Worm (Caenorhabditis elegans) whole organism, L4 larva: ENCODE results near the gene C25H3.10.
A peak's percentile ranks its signal among the peaks of the same experiment; 100 is the strongest.

Source experiments
- D1046.2 ChIP-seq: fragments of 200-800 bp; sonication (Bioruptor generic); IDR thresholded peaks from 2 replicates; pipeline ENCODE4 v1.3.6; 2022; ENCODE audit warnings: missing genetic modification characterization, missing compliant biosample characterization
- F10B5.3 ChIP-seq: sonication (generic microtip); optimal IDR thresholded peaks from 2 replicates; lab custom pipeline; 2016; ENCODE audit warnings: mild to moderate bottlenecking, missing genetic modification characterization, missing compliant biosample characterization
- F37D6.2 ChIP-seq: sonication (generic microtip); optimal IDR thresholded peaks from 2 replicates; lab custom pipeline; 2016; ENCODE audit warnings: mild to moderate bottlenecking, missing genetic modification characterization, missing compliant biosample characterization
- F49E8.2 ChIP-seq: sonication (generic microtip); optimal IDR thresholded peaks from 2 replicates; lab custom pipeline; 2016; ENCODE audit warnings: missing compliant biosample characterization, mild to moderate bottlenecking, missing genetic modification characterization, borderline replicate concordance
- T20F7.1 ChIP-seq: fragments of 200-800 bp; sonication (Bioruptor generic); optimal IDR thresholded peaks from 2 replicates; lab custom pipeline; 2018; ENCODE audit warnings: mild to moderate bottlenecking, missing genetic modification characterization, missing compliant biosample characterization
- Y48G9A.11 ChIP-seq: fragments of 200-800 bp; sonication (Bioruptor generic); IDR thresholded peaks from 2 replicates; pipeline ENCODE4 v1.3.6; 2022; ENCODE audit warnings: missing genetic modification reagents, missing genetic modification characterization, missing compliant biosample characterization
- Y5F2A.4 ChIP-seq: fragments of 200-800 bp; sonication (Bioruptor generic); optimal IDR thresholded peaks from 2 replicates; lab custom pipeline; 2018; ENCODE audit warnings: mild to moderate bottlenecking, missing genetic modification characterization, missing compliant biosample characterization
- Y75B8A.6 ChIP-seq: fragments of 200-800 bp; sonication (Bioruptor generic); IDR thresholded peaks from 2 replicates; pipeline ENCODE4 v1.3.6; 2022; ENCODE audit warnings: missing genetic modification reagents, missing genetic modification characterization, missing compliant biosample characterization
- ZK337.2 ChIP-seq: fragments of 200-800 bp; sonication (Bioruptor generic); IDR thresholded peaks from 2 replicates; pipeline ENCODE4 v1.3.6; 2022; ENCODE audit warnings: missing genetic modification reagents, missing genetic modification characterization, missing compliant biosample characterization
- aha-1 ChIP-seq: fragments of 150-350 bp; peaks from one replicate; lab custom pipeline; 2014; ENCODE audit warnings: missing biosample characterization, missing genetic modification characterization
- aly-2 ChIP-seq: sonication (generic microtip); optimal IDR thresholded peaks from 2 replicates; lab custom pipeline; 2018; ENCODE audit warnings: missing biosample characterization, missing genetic modification characterization
- ama-1 ChIP-seq: fragments of 150-350 bp; optimal IDR thresholded peaks from 2 replicates; lab custom pipeline; 2014; ENCODE audit warnings: inconsistent platforms, mixed read lengths
- ceh-28 ChIP-seq: fragments of 150-350 bp; optimal IDR thresholded peaks from 2 replicates; lab custom pipeline; 2014; ENCODE audit warnings: missing biosample characterization, missing genetic modification reagents, missing genetic modification characterization
- ceh-32 ChIP-seq: sonication (generic microtip); optimal IDR thresholded peaks from 2 replicates; lab custom pipeline; 2016; ENCODE audit warnings: mild to moderate bottlenecking, missing genetic modification characterization, missing compliant biosample characterization; ENCODE audit not compliant: poor library complexity
- ceh-44 ChIP-seq: fragments of 200-800 bp; sonication (Bioruptor generic); IDR thresholded peaks from 2 replicates; pipeline ENCODE4 v1.3.6; 2022; ENCODE audit warnings: missing genetic modification reagents, missing genetic modification characterization, missing compliant biosample characterization
- ceh-82 ChIP-seq: sonication (generic microtip); optimal IDR thresholded peaks from 2 replicates; lab custom pipeline; 2017; ENCODE audit warnings: missing biosample characterization, missing genetic modification characterization
- ces-1 ChIP-seq: fragments of 150-350 bp; sonication (generic microtip); optimal IDR thresholded peaks from 4 replicates; lab custom pipeline; 2014; ENCODE audit warnings: missing biosample characterization, missing genetic modification reagents, missing genetic modification characterization
- cey-2 ChIP-seq: sonication (generic microtip); optimal IDR thresholded peaks from 3 replicates; lab custom pipeline; 2017; ENCODE audit warnings: missing genetic modification characterization, mild to moderate bottlenecking, missing compliant biosample characterization, antibody characterized with exemption, borderline replicate concordance; ENCODE audit not compliant: insufficient read depth
- ctbp-1 ChIP-seq: fragments of 200-800 bp; sonication (Bioruptor generic); IDR thresholded peaks from 2 replicates; pipeline ENCODE4 v1.3.6; 2022; ENCODE audit warnings: missing genetic modification reagents, missing genetic modification characterization, missing compliant biosample characterization
- daf-12 ChIP-seq: fragments of 150-350 bp; optimal IDR thresholded peaks from 2 replicates; lab custom pipeline; 2014; ENCODE audit warnings: missing biosample characterization, missing genetic modification reagents, missing genetic modification characterization
- daf-8 ChIP-seq: fragments of 200-800 bp; sonication (Bioruptor generic); IDR thresholded peaks from 2 replicates; pipeline ENCODE4 v1.3.6; 2022; ENCODE audit warnings: missing genetic modification characterization, missing compliant biosample characterization
- dmd-6 ChIP-seq: fragments of 200-800 bp; sonication (Bioruptor generic); IDR thresholded peaks from 2 replicates; pipeline ENCODE4 v1.3.6; 2022; ENCODE audit warnings: missing genetic modification reagents, missing genetic modification characterization, missing compliant biosample characterization
- dmd-9 ChIP-seq: fragments of 200-800 bp; sonication (Bioruptor generic); IDR thresholded peaks from 2 replicates; pipeline ENCODE4 v1.3.6; 2022; ENCODE audit warnings: missing genetic modification reagents, missing genetic modification characterization, missing compliant biosample characterization
- dve-1 ChIP-seq: sonication (generic microtip); optimal IDR thresholded peaks from 2 replicates; lab custom pipeline; 2017; ENCODE audit warnings: antibody characterized with exemption, mild to moderate bottlenecking, missing genetic modification characterization, missing compliant biosample characterization; ENCODE audit not compliant: insufficient read depth
- gei-8 ChIP-seq: fragments of 200-800 bp; sonication (Bioruptor generic); optimal IDR thresholded peaks from 2 replicates; lab custom pipeline; 2018; ENCODE audit warnings: mild to moderate bottlenecking, missing genetic modification characterization, missing compliant biosample characterization
- hmg-1.1 ChIP-seq: fragments of 200-800 bp; sonication (Bioruptor generic); IDR thresholded peaks from 2 replicates; pipeline ENCODE4 v1.3.6; 2022; ENCODE audit warnings: missing genetic modification reagents, missing genetic modification characterization, missing compliant biosample characterization
- lin-29 ChIP-seq: fragments of 200-800 bp; sonication (Bioruptor generic); IDR thresholded peaks from 2 replicates; pipeline ENCODE4 v1.3.6; 2022; ENCODE audit warnings: missing genetic modification reagents, missing genetic modification characterization, missing compliant biosample characterization
- lir-3 ChIP-seq: sonication (generic microtip); optimal IDR thresholded peaks from 2 replicates; lab custom pipeline; 2016; ENCODE audit warnings: mild to moderate bottlenecking, missing genetic modification characterization, missing compliant biosample characterization
- mes-2 ChIP-seq: sonication (generic microtip); optimal IDR thresholded peaks from 2 replicates; lab custom pipeline; 2016; ENCODE audit warnings: missing genotype, mild to moderate bottlenecking, missing genetic modification characterization, missing compliant biosample characterization; ENCODE audit not compliant: poor library complexity, severe bottlenecking
- nhr-102 ChIP-seq: sonication (generic microtip); optimal IDR thresholded peaks from 2 replicates; lab custom pipeline; 2016; ENCODE audit warnings: mild to moderate bottlenecking, missing genetic modification characterization, moderate library complexity, missing compliant biosample characterization
- nhr-11 ChIP-seq: fragments of 150-350 bp; optimal IDR thresholded peaks from 2 replicates; lab custom pipeline; 2014; ENCODE audit warnings: missing biosample characterization, missing genetic modification characterization
- pha-4 ChIP-seq, 2 experiments: fragments of 150-350 bp in 1 of 2; fragments of 200-800 bp in 1 of 2; sonication (Bioruptor generic) in 1 of 2; IDR thresholded peaks in 1 of 2; optimal IDR thresholded peaks in 1 of 2; 2 replicates each; pipeline versions ENCODE4 v1.3.6 to Lab custom; 2014 to 2022; ENCODE audit warnings: missing genetic modification characterization in 2 of 2, missing genetic modification reagents in 2 of 2, missing biosample characterization in 1 of 2, missing compliant biosample characterization in 1 of 2
- php-3 ChIP-seq: fragments of 200-800 bp; sonication (Bioruptor generic); IDR thresholded peaks from 2 replicates; pipeline ENCODE4 v1.3.6; 2022; ENCODE audit warnings: missing genetic modification reagents, missing genetic modification characterization, missing compliant biosample characterization
- sdz-12 ChIP-seq: fragments of 200-800 bp; sonication (Bioruptor generic); optimal IDR thresholded peaks from 2 replicates; lab custom pipeline; 2018; ENCODE audit warnings: mild to moderate bottlenecking, missing genetic modification characterization, missing compliant biosample characterization
- set-16 ChIP-seq: fragments of 200-800 bp; sonication (Bioruptor generic); IDR thresholded peaks from 2 replicates; pipeline ENCODE4 v1.3.6; 2022; ENCODE audit warnings: missing genetic modification reagents, missing genetic modification characterization, missing compliant biosample characterization
- snpc-1.2 ChIP-seq: fragments of 200-800 bp; sonication (Bioruptor generic); IDR thresholded peaks from 2 replicates; pipeline ENCODE4 v1.3.6; 2022; ENCODE audit warnings: missing genetic modification reagents, missing genetic modification characterization, missing compliant biosample characterization
- snpc-4 ChIP-seq: fragments of 150-350 bp; optimal IDR thresholded peaks from 2 replicates; lab custom pipeline; 2014; ENCODE audit warnings: missing biosample characterization, missing genetic modification characterization
- spr-3 ChIP-seq: fragments of 200-800 bp; sonication (Bioruptor generic); optimal IDR thresholded peaks from 2 replicates; lab custom pipeline; 2018; ENCODE audit warnings: mild to moderate bottlenecking, missing genetic modification characterization, missing compliant biosample characterization
- zfp-3 ChIP-seq: fragments of 200-800 bp; sonication (Bioruptor generic); conservative IDR thresholded peaks from 2 replicates; pipeline ENCODE4 v1.3.6; 2022; ENCODE audit warnings: missing genetic modification reagents, missing genetic modification characterization, missing compliant biosample characterization
- zip-2 ChIP-seq: fragments of 150-350 bp; optimal IDR thresholded peaks from 2 replicates; lab custom pipeline; 2014; ENCODE audit warnings: missing biosample characterization, missing genetic modification characterization

Gene C25H3.10

DNA sequence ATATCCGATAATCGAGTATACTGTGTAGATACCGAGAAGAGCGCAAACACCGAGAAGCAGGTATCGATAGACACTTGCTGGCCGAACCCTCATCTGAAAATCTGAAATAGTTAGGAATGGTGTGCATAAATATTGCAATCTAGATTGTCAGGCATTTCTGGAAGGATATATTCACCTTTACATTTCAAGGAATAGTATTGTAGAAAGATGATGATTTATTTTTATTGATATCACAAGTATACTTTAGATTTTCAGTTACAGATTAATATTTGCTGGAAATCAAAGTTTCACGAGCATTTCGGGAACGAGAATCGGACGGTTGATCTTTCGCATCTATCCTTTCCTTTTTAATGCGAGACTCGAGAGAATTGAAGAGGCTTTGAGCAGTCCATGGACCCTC is 39.1 kb downstream of the C25H3.10 start, which contains the start of gene fut-3:
Gene fut-3 (minus strand): TSS at position 101 of the 400 bp plus-strand sequence.
- TF ChIP-seq aha-1 (tag; lab: Kevin White, UChicago) (no peak), zip-2 (tag; lab: Kevin White, UChicago) (no peak), dmd-6 (GFP tag; lab: Robert Waterston, UW) (no peak), set-16 (GFP tag; lab: Robert Waterston, UW) (no peak), nhr-11 (tag; lab: Kevin White, UChicago) (no peak)
- TF ChIP-seq, all 104 proteins: peak for 0

DNA sequence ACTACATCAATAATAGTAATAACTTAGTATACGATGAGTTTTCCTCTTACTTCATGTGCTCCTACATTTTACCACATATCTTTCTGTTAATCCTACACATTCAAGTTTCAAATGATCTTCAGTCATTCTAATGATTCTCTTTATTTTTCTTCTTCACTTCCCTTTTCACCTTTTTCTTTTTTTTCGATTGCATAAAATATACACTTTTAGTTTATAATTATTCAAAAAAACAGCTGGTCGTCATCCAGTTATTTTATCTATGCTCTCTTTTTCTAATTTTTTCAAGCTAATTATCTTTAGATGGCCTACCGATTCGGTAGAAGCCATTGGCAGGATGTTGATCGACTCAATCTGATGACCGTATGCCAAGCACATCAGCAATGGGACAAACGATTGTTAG is 44.6 kb downstream of the C25H3.10 start, which contains the start of gene F59E12.1:
Gene F59E12.1 (plus strand): TSS at position 301 of the 400 bp plus-strand sequence.
- TF ChIP-seq F49E8.2 (no peak), dmd-9 (no peak), spr-3 (GFP tag; lab: Kevin White, UChicago) (no peak), mes-2 (tag; lab: Kevin White, UChicago) (no peak), hmg-1.1 (GFP tag; lab: Robert Waterston, UW) (no peak), daf-8 (GFP tag; lab: Robert Waterston, UW) (no peak), php-3 (GFP tag; lab: Robert Waterston, UW) (no peak), F37D6.2 (tag; lab: Kevin White, UChicago) (no peak), aha-1 (tag; lab: Kevin White, UChicago) (no peak), ama-1 (no peak), ctbp-1 (GFP tag; lab: Robert Waterston, UW) (no peak)
- TF ChIP-seq, all 104 proteins: peak for 0

DNA sequence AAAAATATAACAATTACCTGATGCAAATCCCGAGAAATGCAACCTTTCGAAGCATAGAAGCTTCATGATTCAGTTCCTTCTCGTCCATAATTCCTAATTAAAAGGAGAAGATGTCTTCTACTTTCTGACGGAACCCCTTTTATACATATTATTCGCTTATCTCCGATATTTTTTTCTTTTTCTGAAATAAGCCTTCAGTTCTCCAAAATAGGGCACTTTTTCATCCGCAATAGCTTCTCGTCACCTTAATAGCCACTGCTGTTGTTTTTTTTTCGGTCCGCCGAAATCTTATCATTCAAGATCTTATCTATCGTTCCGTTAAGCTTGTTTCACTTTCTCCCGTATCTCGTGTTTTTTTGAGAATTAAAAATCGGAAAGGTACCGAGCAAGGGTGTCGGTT is 46.4 kb downstream of the C25H3.10 start, which contains the start of gene bli-2:
Gene bli-2 (minus strand): TSS at position 101 of the 400 bp plus-strand sequence.
- TF ChIP-seq sdz-12 (GFP tag; lab: Kevin White, UChicago) (no peak), ceh-82 (tag; lab: Kevin White, UChicago) (no peak), spr-3 (GFP tag; lab: Kevin White, UChicago) (no peak), dve-1 (tag; lab: Kevin White, UChicago) (no peak), aly-2 (tag; lab: Kevin White, UChicago) (no peak)

DNA sequence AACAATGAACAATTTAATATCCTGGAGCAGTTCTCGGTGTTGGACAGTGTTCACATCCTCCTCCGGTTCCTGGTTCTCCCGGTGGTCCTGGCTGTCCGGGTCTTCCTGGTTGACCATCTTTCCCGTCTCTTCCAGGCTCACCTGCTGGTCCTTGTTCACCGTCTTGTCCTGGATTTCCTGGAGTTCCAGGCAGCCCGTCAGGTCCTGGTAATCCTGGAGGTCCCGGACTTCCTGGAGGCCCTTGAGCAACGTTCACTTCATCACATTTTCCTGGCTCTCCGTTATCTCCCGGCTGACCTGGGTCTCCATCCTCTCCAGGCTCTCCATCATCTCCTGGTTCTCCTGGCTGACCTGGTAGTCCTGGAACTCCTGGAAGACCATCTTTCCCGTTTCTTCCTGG is 47.3 kb downstream of the C25H3.10 start:
- TF ChIP-seq pha-4 (GFP tag; IDR thresholded peaks at IDR 0.05; lab: Robert Waterston, UW) (no peak), pha-4 (tag; optimal IDR thresholded peaks at IDR 0.05; lab: Kevin White, UChicago) (no peak), F10B5.3 (tag; lab: Kevin White, UChicago) (no peak), set-16 (GFP tag; lab: Robert Waterston, UW) (peak; percentile 86), lin-29 (no peak), cey-2 (tag; lab: Kevin White, UChicago) (no peak)

DNA sequence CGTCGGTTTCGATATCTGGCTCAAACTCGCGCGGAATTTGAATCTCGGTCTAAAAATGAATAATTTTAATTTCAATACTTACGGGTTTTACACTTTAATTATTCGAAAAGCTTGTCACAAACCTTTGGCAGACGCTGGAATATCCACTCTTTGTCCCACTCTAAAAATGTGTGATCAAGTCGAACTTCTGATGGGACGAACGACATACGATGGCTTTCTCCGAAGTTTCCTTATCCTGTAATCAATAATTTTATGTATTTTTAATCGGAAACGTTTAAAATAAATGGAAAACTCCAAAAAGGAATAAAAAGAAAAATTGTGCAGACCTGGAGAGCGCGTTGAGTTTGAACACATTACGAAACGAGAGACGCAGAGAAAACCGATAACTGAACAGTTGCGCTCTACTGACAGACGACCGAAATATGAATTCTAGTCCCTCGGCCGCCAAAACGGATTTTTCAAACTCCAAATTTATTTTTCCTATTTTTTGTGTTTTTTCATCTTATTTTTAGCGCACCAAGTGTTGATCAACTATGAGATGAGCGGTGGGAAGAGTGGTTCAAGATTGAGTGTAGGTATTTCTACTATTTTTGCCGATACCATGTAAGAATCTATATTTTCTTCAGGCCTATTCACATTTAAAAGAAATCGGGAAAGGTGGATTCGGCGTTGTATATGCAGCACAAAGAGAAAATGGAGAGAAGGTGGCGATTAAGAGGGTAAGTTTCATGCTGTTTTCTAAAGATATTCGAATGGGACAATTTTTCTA is 49.3 kb downstream of the C25H3.10 start, which contains the start of the genes sam-4, F59E12.17 and zyg-1:
Gene sam-4 (minus strand): TSS at position 51 of the 769 bp plus-strand sequence.
Gene F59E12.17 (minus strand): TSS at position 235 of the 769 bp plus-strand sequence.
Gene zyg-1 (plus strand): TSS at position 513 of the 769 bp plus-strand sequence.
- TF ChIP-seq dmd-6 (GFP tag; lab: Robert Waterston, UW) (no peak), snpc-4 (tag; lab: Kevin White, UChicago) (no peak), ceh-44 (GFP tag; lab: Robert Waterston, UW) (peak; percentile 75; the same call in 1 of the 2 replicates), lir-3 (no peak), zfp-3 (GFP tag; lab: Robert Waterston, UW) (no peak), ZK337.2 (no peak), Y48G9A.11 (GFP tag; lab: Robert Waterston, UW) (peak; percentile 50; the same call in 1 of the 2 replicates), ces-1 (GFP tag; lab: Kevin White, UChicago) (no peak), pha-4 (GFP tag; IDR thresholded peaks at IDR 0.05; lab: Robert Waterston, UW) (no peak), pha-4 (tag; optimal IDR thresholded peaks at IDR 0.05; lab: Kevin White, UChicago) (peak; percentile 70), daf-12 (tag; lab: Kevin White, UChicago) (no peak), D1046.2 (no peak), ceh-32 (tag; lab: Kevin White, UChicago) (no peak), ctbp-1 (GFP tag; lab: Robert Waterston, UW) (no peak), nhr-102 (no peak), ceh-28 (no peak), Y75B8A.6 (GFP tag; lab: Robert Waterston, UW) (no peak), cey-2 (tag; lab: Kevin White, UChicago) (no peak), gei-8 (GFP tag; lab: Kevin White, UChicago) (no peak), T20F7.1 (no peak), snpc-1.2 (GFP tag; lab: Robert Waterston, UW) (no peak), Y5F2A.4 (GFP tag; lab: Kevin White, UChicago) (no peak), daf-8 (GFP tag; lab: Robert Waterston, UW) (no peak)
